Worm (Caenorhabditis elegans): ENCODE measurements around the gene F57C12.2.

ce11 chrX:542807-543206 is 8.4 kb downstream of the F57C12.2 start, which contains the start of gene F28C10.1:
- TF ChIP-seq tab-1 (GFP tag; IDR thresholded peaks at IDR 0.05) = no peak
- no peak for TF ChIP-seq med-1 (GFP tag; optimal IDR thresholded peaks at IDR 0.05; ENCODE audit: insufficient read depth)
- no peak for TF ChIP-seq ztf-23 (GFP tag; IDR thresholded peaks at IDR 0.05)
- no peak for TF ChIP-seq flt-1 (GFP tag; IDR thresholded peaks at IDR 0.05)

All from whole organism, midembryonic.